Fruit fly (Drosophila melanogaster): ENCODE measurements around the gene Srlp.

Srlp gene

DNA sequence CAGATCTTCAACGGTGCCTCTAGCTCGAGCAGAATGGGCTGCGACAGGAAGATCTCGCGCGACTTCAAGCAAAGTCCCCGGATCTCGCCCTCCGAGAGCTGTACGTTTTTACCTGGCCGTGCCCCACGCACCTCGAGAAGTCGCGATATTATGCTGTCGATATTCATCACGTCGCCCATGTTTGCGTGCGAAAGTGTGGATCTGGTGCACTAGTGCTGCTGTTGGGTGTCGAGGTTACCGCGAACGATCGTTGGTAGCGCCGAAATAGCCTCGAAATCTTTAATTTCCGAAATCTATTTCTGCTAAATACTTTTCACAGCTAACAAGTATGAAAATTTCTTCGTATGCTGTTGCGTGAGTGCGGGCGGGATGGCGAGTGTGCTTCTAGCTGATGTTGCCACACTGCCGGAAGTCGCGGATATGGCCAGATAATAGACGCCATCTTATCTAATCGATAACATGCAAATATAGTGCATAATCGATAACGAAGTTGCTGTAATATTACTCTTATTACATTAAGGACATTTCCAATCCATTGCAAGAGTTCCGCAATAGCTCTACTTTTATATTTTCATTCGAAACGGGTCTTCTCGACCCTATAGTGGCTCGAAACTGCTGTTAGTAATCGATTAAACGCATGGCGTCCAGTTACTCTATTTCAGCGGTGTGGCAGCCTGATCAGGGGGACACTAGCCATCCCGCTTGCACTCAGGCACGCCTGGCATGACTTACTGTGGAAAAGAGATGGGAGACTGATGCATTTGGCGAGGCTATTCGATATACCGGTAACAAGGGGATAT is 8.2 kb upstream of the Srlp start, which contains the start of gene Pp1-87B (continued):
- no peak for TF ChIP-seq ham (GFP tag; IDR thresholded peaks at IDR 0.05)
- TF ChIP-seq Oli (tag; optimal IDR thresholded peaks at IDR 0.05), result no peak
- no peak for TF ChIP-seq salm (tag; optimal IDR thresholded peaks at IDR 0.05)
- TF ChIP-seq CG10431 (GFP tag; optimal IDR thresholded peaks at IDR 0.05), result no peak
- no peak for TF ChIP-seq sqz (GFP tag; optimal IDR thresholded peaks at IDR 0.05)
- no peak for TF ChIP-seq Ravus (GFP tag; IDR thresholded peaks at IDR 0.05)
- peak; percentile 98 for TF ChIP-seq Elba2 (GFP tag; optimal IDR thresholded peaks at IDR 0.05)
- peak; percentile 7 for TF ChIP-seq CG2120 (GFP tag; optimal IDR thresholded peaks at IDR 0.05)
- TF ChIP-seq fru (optimal IDR thresholded peaks at IDR 0.05), result no peak
- no peak for TF ChIP-seq fd102C (GFP tag; optimal IDR thresholded peaks at IDR 0.05)
- peak; percentile 9 for TF ChIP-seq CG34376 (GFP tag; optimal IDR thresholded peaks at IDR 0.05)
- no peak for TF ChIP-seq danr (GFP tag; IDR thresholded peaks at IDR 0.05)
- TF ChIP-seq HmgD (GFP tag; optimal IDR thresholded peaks at IDR 0.05), result peak; percentile 40
- no peak for TF ChIP-seq CG6813 (GFP tag; optimal IDR thresholded peaks at IDR 0.05)
- TF ChIP-seq CG1603 (tag; optimal IDR thresholded peaks at IDR 0.05), result peak; percentile 19
- peak; percentile 25; the same call in 1 of the 2 replicates for TF ChIP-seq CG31441 (GFP tag; IDR thresholded peaks at IDR 0.05)
- peak; percentile 32 for TF ChIP-seq Side (GFP tag; optimal IDR thresholded peaks at IDR 0.05)
- peak; percentile 45 for TF ChIP-seq CG30020 (tag; optimal IDR thresholded peaks at IDR 0.05)

DNA sequence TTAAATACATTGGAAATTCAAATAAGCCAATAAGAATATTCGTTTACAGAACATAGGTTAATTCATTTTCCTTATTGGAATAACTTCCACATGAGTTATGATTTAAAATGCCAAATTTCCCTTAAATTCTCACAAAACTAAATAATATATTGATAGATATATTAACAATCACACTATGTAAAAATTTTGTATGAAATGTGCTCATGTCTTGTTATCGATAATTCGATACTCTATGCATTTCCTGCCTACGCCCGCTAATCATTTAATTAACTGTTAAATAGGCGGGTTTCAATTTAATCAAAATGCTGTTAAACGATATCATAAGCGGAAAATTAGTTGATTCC is 7.6 kb upstream of the Srlp start, which contains the start of gene NANS:
Gene NANS (plus strand): TSS at position 269 of the 344 bp plus-strand sequence.
- TF ChIP-seq CG16779 (GFP tag; IDR thresholded peaks at IDR 0.05), result no peak
- peak; percentile 27 for TF ChIP-seq Dp (GFP tag; optimal IDR thresholded peaks at IDR 0.05)
- TF ChIP-seq CrebB (tag; optimal IDR thresholded peaks at IDR 0.05), result no peak
- no peak for TF ChIP-seq Oli (tag; optimal IDR thresholded peaks at IDR 0.05)
- TF ChIP-seq CG15479 (GFP tag; optimal IDR thresholded peaks at IDR 0.05), result no peak
- no peak for TF ChIP-seq lab (GFP tag; optimal IDR thresholded peaks at IDR 0.05)
- no peak for TF ChIP-seq ERR (GFP tag; optimal IDR thresholded peaks at IDR 0.05)
- no peak for TF ChIP-seq chm (GFP tag; IDR thresholded peaks at IDR 0.05)
- peak; percentile 3 for TF ChIP-seq CG6765 (GFP tag; optimal IDR thresholded peaks at IDR 0.05)
- no peak for TF ChIP-seq Xbp1 (GFP tag; optimal IDR thresholded peaks at IDR 0.05)
- TF ChIP-seq CG4730 (GFP tag; IDR thresholded peaks at IDR 0.05), result no peak
- no peak for TF ChIP-seq Ets97D (GFP tag; optimal IDR thresholded peaks at IDR 0.05)
- TF ChIP-seq unc-4 (GFP tag; IDR thresholded peaks at IDR 0.05; ENCODE audit: partially characterized antibody), result 0 out of 2 replicates have a peak, but pooled peaks have one; percentile 27
- TF ChIP-seq Sry-δ (GFP tag; optimal IDR thresholded peaks at IDR 0.05), result no peak
- TF ChIP-seq Fer3 (tag; optimal IDR thresholded peaks at IDR 0.05), result peak; percentile 9
- no peak for TF ChIP-seq B-H2 (GFP tag; optimal IDR thresholded peaks at IDR 0.05)
- TF ChIP-seq CG13287 (GFP tag; IDR thresholded peaks at IDR 0.05; ENCODE audit: partially characterized antibody), result peak; percentile 18; the same call in 1 of the 2 replicates
- peak; percentile 21 for TF ChIP-seq CG17385 (GFP tag; optimal IDR thresholded peaks at IDR 0.05)
- TF ChIP-seq CG8944 (GFP tag; optimal IDR thresholded peaks at IDR 0.05), result no peak
- no peak for TF ChIP-seq CG12236 (GFP tag; optimal IDR thresholded peaks at IDR 0.05)
- TF ChIP-seq NfI (GFP tag; optimal IDR thresholded peaks at IDR 0.05), result peak; percentile 8
- TF ChIP-seq cas (GFP tag; IDR thresholded peaks at IDR 0.05), result no peak
- TF ChIP-seq chinmo (GFP tag; IDR thresholded peaks at IDR 0.05; ENCODE audit: partially characterized antibody), result 0 out of 4 replicates have a peak, but pooled peaks have one; percentile 64
- TF ChIP-seq tna (GFP tag; IDR thresholded peaks at IDR 0.05; ENCODE audit: partially characterized antibody), result 0 out of 2 replicates have a peak, but pooled peaks have one; percentile 31
- peak; percentile 17 for TF ChIP-seq lbe (GFP tag; optimal IDR thresholded peaks at IDR 0.05)
- no peak for TF ChIP-seq seq (GFP tag; IDR thresholded peaks at IDR 0.05)
- TF ChIP-seq crol (GFP tag; IDR thresholded peaks at IDR 0.05), result no peak
- TF ChIP-seq HLH4C (GFP tag; IDR thresholded peaks at IDR 0.05; ENCODE audit: partially characterized antibody), result peak; percentile 41; the same call in 1 of the 3 replicates
- peak; percentile 44; the same call in 1 of the 4 replicates for TF ChIP-seq Dll (GFP tag; IDR thresholded peaks at IDR 0.05; ENCODE audit: partially characterized antibody)
- no peak for TF ChIP-seq Atf-2 (GFP tag; optimal IDR thresholded peaks at IDR 0.05)
- peak; percentile 47; the same call in 1 of the 2 replicates for TF ChIP-seq Scr (GFP tag; IDR thresholded peaks at IDR 0.05; ENCODE audit: partially characterized antibody)
